Worm (Caenorhabditis elegans): Measurements from ENCODE around the gene col-95.

ce11 chrIII:11706665-11707064 is 2.9 kb downstream of the col-95 start, which contains the start of gene col-96:
- TF ChIP-seq flt-1 (GFP tag; IDR thresholded peaks at IDR 0.05) = no peak
- TF ChIP-seq T22C8.4 (GFP tag; IDR thresholded peaks at IDR 0.05) = no peak
- no peak for TF ChIP-seq med-1 (GFP tag; optimal IDR thresholded peaks at IDR 0.05; ENCODE audit: insufficient read depth)

Data from whole organism, midembryonic.